Worm (Caenorhabditis elegans): ENCODE results near the gene T28F3.9.

Gene T28F3.9

ce11 chrIV:17268069-17268468 lies 40.2 kb upstream of the T28F3.9 start:
- TF ChIP-seq madf-2 (tag; optimal IDR thresholded peaks at IDR 0.05) (no peak), ceh-14 (tag; optimal IDR thresholded peaks at IDR 0.05) (no peak), ceh-24 (tag; optimal IDR thresholded peaks at IDR 0.05) (no peak), sdc-2 (tag; optimal IDR thresholded peaks at IDR 0.05) (no peak), F13H6.1 (tag; optimal IDR thresholded peaks at IDR 0.05) (no peak), hlh-15 (tag; optimal IDR thresholded peaks at IDR 0.05) (no peak), C08G9.2 (tag; optimal IDR thresholded peaks at IDR 0.05) (no peak), sox-4 (tag; optimal IDR thresholded peaks at IDR 0.05) (no peak), pha-2 (tag; optimal IDR thresholded peaks at IDR 0.05) (no peak), elt-4 (tag; optimal IDR thresholded peaks at IDR 0.05) (no peak), nhr-11 (tag; optimal IDR thresholded peaks at IDR 0.05) (no peak), unc-42 (tag; optimal IDR thresholded peaks at IDR 0.05) (no peak), ref-2 (tag; optimal IDR thresholded peaks at IDR 0.05) (no peak), ama-1 (optimal IDR thresholded peaks at IDR 0.05) (no peak), unc-3 (GFP tag; conservative IDR thresholded peaks at IDR 0.05) (no peak), unc-3 (tag; optimal IDR thresholded peaks at IDR 0.05) (no peak), ceh-34 (tag; optimal IDR thresholded peaks at IDR 0.05) (no peak), npax-4 (tag; optimal IDR thresholded peaks at IDR 0.05) (no peak), ceh-6 (GFP tag; optimal IDR thresholded peaks at IDR 0.05) (no peak)

- peak; percentile 53 for TF ChIP-seq ceh-31 (tag; optimal IDR thresholded peaks at IDR 0.05)
- no peak for TF ChIP-seq ceh-6 (GFP tag; optimal IDR thresholded peaks at IDR 0.05)
- TF ChIP-seq ceh-2 (tag; optimal IDR thresholded peaks at IDR 0.05): no peak
- peak; percentile 5 for TF ChIP-seq K09A11.1 (tag; optimal IDR thresholded peaks at IDR 0.05; ENCODE audit: insufficient read depth)
- TF ChIP-seq tbx-2 (tag; optimal IDR thresholded peaks at IDR 0.05): peak; percentile 69
- TF ChIP-seq F13H6.1 (tag; optimal IDR thresholded peaks at IDR 0.05): peak; percentile 31
- peak; percentile 53 for TF ChIP-seq nfya-1 (tag; optimal IDR thresholded peaks at IDR 0.05)
- TF ChIP-seq ceh-14 (tag; optimal IDR thresholded peaks at IDR 0.05): peak; percentile 48
- peak; percentile 36 for TF ChIP-seq syd-9 (tag; optimal IDR thresholded peaks at IDR 0.05)
- TF ChIP-seq pag-3 (tag; optimal IDR thresholded peaks at IDR 0.05; ENCODE audit: borderline replicate concordance): no peak
- peak; percentile 74 for TF ChIP-seq fkh-6 (tag; optimal IDR thresholded peaks at IDR 0.05)
- TF ChIP-seq unc-55 (GFP tag; optimal IDR thresholded peaks at IDR 0.05): peak; percentile 84
- TF ChIP-seq rnt-1 (tag; optimal IDR thresholded peaks at IDR 0.05): peak; percentile 65
- TF ChIP-seq unc-42 (tag; optimal IDR thresholded peaks at IDR 0.05): peak; percentile 93
- TF ChIP-seq ceh-18 (tag; optimal IDR thresholded peaks at IDR 0.05): peak; percentile 44
- no peak for TF ChIP-seq npax-4 (tag; optimal IDR thresholded peaks at IDR 0.05)
Measured at ce11 chrIV:17268628-17269027, 39.7 kb upstream of the T28F3.9 start.

DNA sequence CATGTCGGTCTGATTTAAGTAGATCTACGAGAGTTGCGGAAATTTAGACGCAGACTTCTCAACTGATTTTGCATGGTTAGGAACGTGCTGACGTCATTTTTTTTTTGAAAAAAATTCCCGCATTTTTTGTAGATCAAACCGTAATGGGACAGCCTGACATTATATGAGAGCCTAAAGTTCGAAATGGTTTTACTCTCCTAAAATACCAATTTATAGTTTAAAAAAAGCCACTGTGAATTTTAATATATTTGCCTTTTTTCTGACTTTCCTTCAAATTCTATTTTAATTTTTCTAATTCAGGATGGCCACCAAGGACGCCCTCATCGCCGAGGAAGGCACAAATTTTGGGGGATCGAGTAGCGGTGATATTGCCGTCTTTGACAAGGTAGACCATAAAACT lies 39.3 kb upstream of the T28F3.9 start, which contains the start of gene atgp-1:
Gene atgp-1 (plus strand): TSS at position 301 of the 400 bp plus-strand sequence.
- TF ChIP-seq C38D4.7 (GFP tag; optimal IDR thresholded peaks at IDR 0.05): no peak
- TF ChIP-seq Y22D7AL.16 (tag; optimal IDR thresholded peaks at IDR 0.05): no peak
- TF ChIP-seq npax-4 (tag; optimal IDR thresholded peaks at IDR 0.05): no peak
- TF ChIP-seq unc-86 (tag; optimal IDR thresholded peaks at IDR 0.05): no peak
- TF ChIP-seq lin-11 (tag; optimal IDR thresholded peaks at IDR 0.05): no peak
- no peak for TF ChIP-seq pha-4 (tag; optimal IDR thresholded peaks at IDR 0.05)
- no peak for TF ChIP-seq ama-1 (optimal IDR thresholded peaks at IDR 0.05)
- TF ChIP-seq madf-2 (tag; optimal IDR thresholded peaks at IDR 0.05): no peak
- TF ChIP-seq pros-1 (tag; optimal IDR thresholded peaks at IDR 0.05): no peak
- no peak for TF ChIP-seq C08G9.2 (tag; optimal IDR thresholded peaks at IDR 0.05)
- no peak for TF ChIP-seq ref-2 (tag; optimal IDR thresholded peaks at IDR 0.05)
- no peak for TF ChIP-seq ceh-48 (tag; optimal IDR thresholded peaks at IDR 0.05)
- TF ChIP-seq che-1 (tag; optimal IDR thresholded peaks at IDR 0.05): no peak
- TF ChIP-seq sox-4 (tag; optimal IDR thresholded peaks at IDR 0.05): no peak
- TF ChIP-seq ceh-18 (tag; optimal IDR thresholded peaks at IDR 0.05): no peak

- no peak for TF ChIP-seq C08G9.2 (tag; optimal IDR thresholded peaks at IDR 0.05)
- TF ChIP-seq unc-55 (GFP tag; optimal IDR thresholded peaks at IDR 0.05): peak; percentile 98
- TF ChIP-seq ceh-2 (tag; optimal IDR thresholded peaks at IDR 0.05): no peak
- TF ChIP-seq syd-9 (tag; optimal IDR thresholded peaks at IDR 0.05): no peak
- TF ChIP-seq pros-1 (tag; optimal IDR thresholded peaks at IDR 0.05): no peak
- TF ChIP-seq fkh-6 (tag; optimal IDR thresholded peaks at IDR 0.05): no peak
Measured at ce11 chrIV:17269702-17270101, 38.6 kb upstream of the T28F3.9 start.
